Fruit fly (Drosophila melanogaster): Measurements from ENCODE around the gene CG13050.

DNA sequence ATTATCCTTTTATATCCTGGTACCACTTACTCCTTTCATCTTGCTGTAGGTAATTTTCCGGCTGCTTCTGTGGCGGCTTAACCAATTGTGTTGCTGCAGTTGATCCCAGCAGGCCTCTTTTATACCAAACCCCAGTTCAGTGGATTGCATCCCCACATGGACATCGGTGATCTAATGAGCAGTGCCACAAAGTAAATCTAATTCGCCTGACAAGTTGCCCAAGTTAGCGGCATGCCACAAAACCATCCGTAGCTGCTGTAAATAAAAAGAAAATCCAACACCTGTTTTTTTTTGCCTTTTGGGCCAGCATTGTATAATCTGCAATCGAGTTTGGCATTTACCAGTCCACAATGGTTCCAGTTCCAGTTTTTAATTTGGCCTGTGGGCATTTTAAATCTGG lies at the start of gene CG13050:
- TF ChIP-seq CTCF (optimal IDR thresholded peaks at IDR 0.05) (no peak), CG8478 (optimal IDR thresholded peaks at IDR 0.05) (no peak)
